Worm (Caenorhabditis elegans): Measurements from ENCODE around the gene iff-2.

Gene iff-2

ce11 chrII:8525133-8525736 is 35.9 kb downstream of the iff-2 start, which contains the start of the genes prp-9 and mrps-18B:
Gene prp-9, minus strand, starts transcription at chrII:8525396.
Gene mrps-18B, plus strand, starts transcription at chrII:8525681.
- TF ChIP-seq D1046.2 (GFP tag; IDR thresholded peaks at IDR 0.05) (no peak), nhr-25 (tag; optimal IDR thresholded peaks at IDR 0.05; ENCODE audit: borderline replicate concordance, insufficient read depth) (no peak), F44E2.7 (GFP tag; IDR thresholded peaks at IDR 0.05) (no peak), T26A8.4 (GFP tag; IDR thresholded peaks at IDR 0.05) (no peak), Y75B8A.6 (GFP tag; IDR thresholded peaks at IDR 0.05) (no peak), mes-2 (tag; optimal IDR thresholded peaks at IDR 0.05; ENCODE audit: poor library complexity, severe bottlenecking) (peak; percentile 81), madf-9 (GFP tag; conservative IDR thresholded peaks at IDR 0.05) (no peak), dmd-8 (GFP tag; IDR thresholded peaks at IDR 0.05) (no peak), daf-19 (GFP tag; conservative IDR thresholded peaks at IDR 0.05) (no peak), daf-16 (GFP tag; optimal IDR thresholded peaks at IDR 0.05) (no peak), daf-16 (tag; optimal IDR thresholded peaks at IDR 0.05) (peak; percentile 25), T20F7.1 (GFP tag; optimal IDR thresholded peaks at IDR 0.05) (peak; percentile 66), ZK546.5 (tag; optimal IDR thresholded peaks at IDR 0.05) (no peak), saeg-2 (GFP tag; IDR thresholded peaks at IDR 0.05) (no peak), zag-1 (tag; optimal IDR thresholded peaks at IDR 0.05) (no peak), lsy-2 (tag; optimal IDR thresholded peaks at IDR 0.05) (peak in 1 of 2 experiments; percentile 78), dmd-9 (GFP tag; IDR thresholded peaks at IDR 0.05) (no peak), hlh-30 (tag; optimal IDR thresholded peaks at IDR 0.05; ENCODE audit: insufficient read depth) (peak; percentile 23), unc-62 (GFP tag; optimal IDR thresholded peaks at IDR 0.05 in 1 of 2) (peak in 1 of 2 experiments; percentile 90), unc-62 (tag; optimal IDR thresholded peaks at IDR 0.05) (no peak), dpl-1 (GFP tag; optimal IDR thresholded peaks at IDR 0.05) (peak; percentile 54), ceh-82 (tag; optimal IDR thresholded peaks at IDR 0.05) (no peak), ztf-11 (tag; optimal IDR thresholded peaks at IDR 0.05) (no peak)

ce11 chrII:8520625-8521024 is 40.5 kb downstream of the iff-2 start, which contains the start of gene cht-2:
Gene cht-2, plus strand, starts transcription at chrII:8520925.
- TF ChIP-seq aly-2 (tag; optimal IDR thresholded peaks at IDR 0.05) (no peak), Y48G9A.11 (GFP tag; IDR thresholded peaks at IDR 0.05) (no peak), ceh-20 (GFP tag; IDR thresholded peaks at IDR 0.05) (no peak), egl-43 (GFP tag; IDR thresholded peaks at IDR 0.05) (no peak), ceh-44 (GFP tag; IDR thresholded peaks at IDR 0.05) (no peak)

ce11 chrII:8518210-8518609 is 43.0 kb downstream of the iff-2 start, which contains the start of gene T13H5.8:
Gene T13H5.8, plus strand, starts transcription at chrII:8518510.
- no peak for TF ChIP-seq nhr-10 (tag; optimal IDR thresholded peaks at IDR 0.05)
- no peak for TF ChIP-seq ZK546.5 (tag; optimal IDR thresholded peaks at IDR 0.05)
- no peak for TF ChIP-seq ceh-82 (tag; optimal IDR thresholded peaks at IDR 0.05)
- no peak for TF ChIP-seq lir-3 (tag; optimal IDR thresholded peaks at IDR 0.05)
- no peak for TF ChIP-seq Y75B8A.6 (GFP tag; IDR thresholded peaks at IDR 0.05)
- no peak for TF ChIP-seq ceh-20 (GFP tag; IDR thresholded peaks at IDR 0.05)
- no peak for TF ChIP-seq fos-1 (tag; optimal IDR thresholded peaks at IDR 0.05)
- peak; percentile 41; the same call in 1 of the 2 replicates for TF ChIP-seq lin-38 (GFP tag; IDR thresholded peaks at IDR 0.05)

DNA sequence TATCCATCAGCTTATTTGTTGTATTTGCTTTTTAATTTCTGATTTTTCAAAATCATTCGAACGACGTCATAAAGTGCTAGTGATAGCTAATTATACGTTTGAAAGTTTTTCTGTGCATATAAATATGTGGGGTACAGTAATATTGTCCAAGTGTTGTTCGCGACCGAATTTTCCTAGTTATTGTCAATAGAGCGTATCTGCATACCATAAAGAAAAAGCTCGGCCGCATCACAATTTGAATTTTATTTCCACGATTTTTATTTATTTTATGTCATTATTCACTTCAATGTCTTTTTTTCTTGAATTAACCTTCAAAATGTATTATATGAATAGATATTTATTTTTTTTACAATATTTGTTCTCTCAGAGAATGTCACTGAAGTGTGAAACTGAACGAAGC is 44.4 kb downstream of the iff-2 start, which contains the start of gene rnh-2:
Gene rnh-2 (plus strand): TSS at position 368 of the 400 bp plus-strand sequence.
- TF ChIP-seq arid-1 (GFP tag; conservative IDR thresholded peaks at IDR 0.05) (no peak), nhr-76 (tag; optimal IDR thresholded peaks at IDR 0.05) (no peak), nhr-102 (tag; optimal IDR thresholded peaks at IDR 0.05) (peak; percentile 59), dve-1 (tag; optimal IDR thresholded peaks at IDR 0.05; ENCODE audit: insufficient read depth) (peak; percentile 60), mdt-29 (GFP tag; IDR thresholded peaks at IDR 0.05) (no peak), lin-15B (tag; optimal IDR thresholded peaks at IDR 0.05) (peak; percentile 24), cey-2 (tag; optimal IDR thresholded peaks at IDR 0.05; ENCODE audit: borderline replicate concordance, insufficient read depth) (no peak), F49E8.2 (tag; optimal IDR thresholded peaks at IDR 0.05; ENCODE audit: borderline replicate concordance) (no peak), nhr-28 (tag; optimal IDR thresholded peaks at IDR 0.05) (peak; percentile 54), mxl-3 (GFP tag; optimal IDR thresholded peaks at IDR 0.05) (peak; percentile 7), nhr-77 (tag; optimal IDR thresholded peaks at IDR 0.05) (peak; percentile 62), zfp-3 (GFP tag; conservative IDR thresholded peaks at IDR 0.05) (no peak), T20F7.1 (GFP tag; optimal IDR thresholded peaks at IDR 0.05) (peak; percentile 79), pha-4 (GFP tag; IDR thresholded peaks at IDR 0.05) (peak; percentile 16; the same call in 1 of the 2 replicates), pha-4 (tag; optimal IDR thresholded peaks at IDR 0.05) (no peak), unc-130 (GFP tag; optimal IDR thresholded peaks at IDR 0.05) (peak; percentile 95)
